In genomic region chr3L:11372449-11372848, dm6 we compare ENCODE assay signal across 1 fruit fly cellular context.
A peak's percentile ranks its signal among the peaks of the same experiment; 100 is the strongest.
TF ChIP-seq lines count a peak whose summit lies in the region.

No protein-coding gene starts in this region.

TF ChIP-seq in whole organism, embryonic, 481 proteins besides CTCF, POLR2A, EP300 and RAD21 (continued from another document):
- TF ChIP-seq hbn (GFP tag; IDR thresholded peaks at IDR 0.05; lab: Robert Waterston, UW; ENCODE audit: partially characterized antibody) (no peak), CG31224 (GFP tag; IDR thresholded peaks at IDR 0.05; lab: Robert Waterston, UW) (no peak), Gug (GFP tag; IDR thresholded peaks at IDR 0.05; lab: Robert Waterston, UW) (no peak), z (GFP tag; IDR thresholded peaks at IDR 0.05; lab: Robert Waterston, UW) (0 out of 3 replicates have a peak, but pooled peaks have one; percentile 48), Drgx (GFP tag; IDR thresholded peaks at IDR 0.05; lab: Robert Waterston, UW) (0 out of 2 replicates have a peak, but pooled peaks have one; percentile 11), shn (GFP tag; optimal IDR thresholded peaks at IDR 0.05; lab: Kevin White, UChicago) (no peak)
